Fruit fly (Drosophila melanogaster): ENCODE results near the gene Pus10.
A peak's percentile ranks its signal among the peaks of the same experiment; 100 is the strongest.

The Pus10 gene

DNA sequence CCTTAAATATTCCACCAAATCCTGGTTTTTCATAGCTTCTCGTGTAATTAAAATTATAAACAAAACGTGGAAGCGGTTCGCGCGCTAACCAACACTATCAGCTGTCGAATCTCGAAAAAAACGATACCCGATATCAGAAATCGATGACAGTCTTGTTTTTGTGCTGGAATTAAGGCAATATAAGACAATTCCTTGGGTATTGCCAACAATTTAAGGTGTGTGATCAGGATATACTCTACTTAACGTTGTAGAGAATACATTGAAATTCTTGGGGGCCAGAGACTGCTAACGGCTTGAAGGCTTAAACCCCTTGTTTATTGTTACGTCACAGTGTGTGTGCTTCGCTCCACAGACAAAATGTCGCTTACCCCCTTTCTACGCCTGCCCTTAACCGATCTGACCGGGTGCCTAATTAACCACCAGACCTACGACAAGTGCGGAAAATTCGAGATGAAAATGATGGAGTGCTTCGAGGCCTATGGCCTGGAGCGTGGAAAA is at the start of gene Pus10:
Gene Pus10 (minus strand): TSS at position 91 of the 498 bp plus-strand sequence.
- TF ChIP-seq noc (tag; optimal IDR thresholded peaks at IDR 0.05): no peak

DNA sequence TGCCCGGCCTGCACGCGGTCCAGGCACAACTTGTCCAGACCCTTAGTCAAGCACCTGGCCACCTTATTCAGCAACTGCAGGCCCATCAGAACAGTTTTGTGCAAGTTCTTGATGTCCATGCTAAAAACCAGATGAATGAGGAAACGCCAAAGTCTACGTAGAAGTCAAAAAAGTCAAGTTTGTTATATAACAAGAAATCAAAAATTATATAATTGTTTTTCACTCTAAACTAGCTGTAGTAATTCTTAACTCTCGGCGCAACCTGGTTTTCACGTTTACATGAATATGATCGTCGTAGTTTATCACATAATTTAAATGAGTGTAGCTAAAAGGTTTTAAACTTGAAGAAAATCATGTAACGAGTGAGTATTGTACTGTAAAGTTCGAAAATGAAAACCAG is 49.5 kb upstream of the Pus10 start:
- no peak for TF ChIP-seq noc (tag; optimal IDR thresholded peaks at IDR 0.05)

DNA sequence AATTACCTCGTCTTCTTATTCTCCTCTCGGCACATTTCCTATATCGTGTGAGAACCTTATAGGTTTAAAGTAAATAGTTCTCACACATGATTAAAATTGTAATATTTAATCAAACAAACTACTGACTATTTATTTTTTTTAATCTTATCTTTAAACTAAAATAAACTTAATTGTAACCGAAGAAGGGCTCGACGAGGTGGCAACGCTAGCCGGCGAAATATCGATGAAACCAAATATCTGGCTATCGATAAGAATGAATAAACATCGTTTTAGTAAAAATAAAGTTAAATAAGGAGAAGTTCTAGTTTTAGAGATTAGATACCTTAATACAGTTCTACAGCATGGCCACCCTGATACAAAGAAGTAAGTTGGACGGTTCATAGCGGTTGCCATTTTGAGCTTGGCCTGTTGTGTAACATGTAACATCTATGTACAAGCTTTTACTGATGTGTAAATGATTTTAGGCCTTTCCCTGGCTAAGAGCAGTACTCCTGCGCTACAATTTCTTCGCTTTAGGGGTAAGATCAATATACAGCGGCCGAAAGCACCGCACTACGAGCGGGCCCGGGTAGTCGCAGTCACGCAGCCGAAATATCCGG is 48.5 kb upstream of the Pus10 start, which contains the start of gene mRpL10:
Gene mRpL10 (plus strand): TSS at position 251 of the 599 bp plus-strand sequence.
- TF ChIP-seq noc (tag; optimal IDR thresholded peaks at IDR 0.05): no peak

DNA sequence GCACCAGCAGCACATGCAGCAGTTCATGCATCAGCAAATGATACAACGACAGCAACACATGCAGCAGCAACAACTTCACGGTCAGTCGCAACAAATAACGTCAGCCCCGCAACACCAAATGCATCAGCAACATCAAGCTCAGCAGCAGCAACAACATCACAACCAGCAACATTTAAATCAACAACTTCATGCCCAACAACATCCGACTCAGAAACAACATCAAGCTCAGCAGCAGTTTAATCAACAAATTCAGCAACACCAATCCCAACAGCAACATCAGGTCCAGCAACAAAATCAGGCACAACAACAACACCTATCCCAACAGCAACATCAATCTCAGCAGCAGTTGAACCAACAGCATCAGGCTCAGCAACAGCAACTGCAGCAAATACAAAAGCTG is 40.6 kb upstream of the Pus10 start:
- TF ChIP-seq noc (tag; optimal IDR thresholded peaks at IDR 0.05): no peak

DNA sequence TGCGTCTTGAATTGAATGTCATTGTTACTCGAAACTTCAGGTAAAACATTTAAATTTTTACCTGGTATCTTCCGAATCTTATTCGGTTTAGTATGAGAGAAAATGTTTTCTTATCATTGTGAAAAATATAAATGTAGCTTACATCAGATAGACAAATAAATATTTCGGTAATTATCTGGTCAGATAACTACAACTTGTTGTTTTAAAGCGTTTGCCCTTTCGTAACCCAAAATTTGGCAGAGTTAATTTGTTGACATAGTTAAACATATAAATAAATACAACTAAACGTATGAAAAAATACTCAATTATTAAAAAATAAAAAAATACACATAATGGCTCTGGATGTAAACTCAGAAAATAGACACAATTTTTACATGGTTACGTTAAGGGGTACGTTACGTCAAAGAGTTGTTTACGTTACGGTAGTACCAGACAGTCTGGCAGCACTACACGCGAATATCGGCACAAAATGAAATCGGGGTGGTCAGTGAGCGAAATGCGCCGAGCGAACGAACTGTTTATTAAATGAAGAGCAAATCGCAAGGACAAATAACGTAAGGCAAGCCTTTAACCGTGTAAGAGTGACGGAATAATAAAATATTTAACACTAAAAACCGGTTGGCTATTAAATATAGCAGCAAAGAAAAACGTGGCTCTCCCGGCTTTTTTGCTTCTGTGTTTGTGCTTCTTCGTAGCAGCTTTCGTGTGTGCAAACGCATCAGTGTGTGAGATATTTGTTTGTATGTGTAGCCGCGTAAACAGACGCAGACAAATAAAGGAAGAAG is 27.4 kb upstream of the Pus10 start:
- no peak for TF ChIP-seq noc (tag; optimal IDR thresholded peaks at IDR 0.05)

DNA sequence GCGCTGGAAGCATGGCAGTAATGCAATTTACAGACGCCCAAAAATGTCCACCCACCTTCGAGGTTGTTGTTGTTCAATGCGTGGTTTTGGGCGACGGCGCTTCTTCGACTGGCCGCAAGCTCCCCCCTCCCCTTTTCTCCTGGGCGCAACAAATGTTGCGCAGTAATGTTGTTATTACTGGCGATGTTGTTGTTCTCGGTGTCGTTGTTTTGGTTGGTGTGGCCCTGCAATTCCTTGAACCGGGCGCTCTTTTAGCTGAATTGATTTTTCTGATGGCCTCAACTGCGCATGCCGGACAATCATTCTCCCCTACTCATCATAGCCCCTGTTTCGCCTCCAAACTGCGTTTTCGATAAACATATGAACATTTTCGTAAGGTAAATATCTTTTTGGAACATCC is 25.9 kb upstream of the Pus10 start:
- TF ChIP-seq noc (tag; optimal IDR thresholded peaks at IDR 0.05): no peak

DNA sequence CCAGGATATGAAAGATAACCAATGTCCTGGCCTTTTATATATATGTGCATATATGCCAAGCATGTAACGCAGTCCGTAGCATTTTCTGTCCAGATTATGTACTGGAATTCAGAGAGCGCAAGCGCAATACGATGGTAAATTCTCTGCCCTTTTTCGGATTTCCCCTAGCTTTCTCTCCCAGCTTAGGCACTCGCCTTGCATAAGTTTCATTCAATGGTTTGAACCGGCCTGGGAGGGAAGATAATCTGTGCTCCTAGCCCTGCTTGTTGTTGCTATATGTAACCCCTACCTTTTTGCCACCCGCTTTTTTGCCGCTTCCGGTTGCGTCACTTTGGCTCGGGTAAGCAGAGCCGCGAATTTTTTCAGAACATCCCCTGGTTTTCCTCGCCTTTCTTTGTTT is 24.0 kb upstream of the Pus10 start:
- no peak for TF ChIP-seq noc (tag; optimal IDR thresholded peaks at IDR 0.05)

DNA sequence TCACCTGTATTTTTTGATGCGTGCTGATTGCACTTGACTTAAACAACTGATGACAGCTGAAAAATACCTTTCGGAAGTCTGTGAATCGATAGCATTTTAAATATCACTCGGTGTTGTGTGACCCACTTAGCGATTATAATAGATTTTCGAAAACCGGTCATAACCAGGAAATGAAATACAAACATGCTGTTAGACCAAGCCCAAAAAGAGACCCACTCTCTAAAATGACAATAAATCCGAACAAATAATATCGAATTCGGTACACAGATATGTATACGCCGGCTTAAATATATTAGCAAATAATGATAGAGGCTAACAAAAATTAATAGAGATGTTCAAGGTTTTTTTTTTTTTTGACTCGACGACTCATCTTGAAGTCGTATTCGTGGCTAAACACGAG is 20.6 kb upstream of the Pus10 start:
- TF ChIP-seq noc (tag; optimal IDR thresholded peaks at IDR 0.05): no peak

DNA sequence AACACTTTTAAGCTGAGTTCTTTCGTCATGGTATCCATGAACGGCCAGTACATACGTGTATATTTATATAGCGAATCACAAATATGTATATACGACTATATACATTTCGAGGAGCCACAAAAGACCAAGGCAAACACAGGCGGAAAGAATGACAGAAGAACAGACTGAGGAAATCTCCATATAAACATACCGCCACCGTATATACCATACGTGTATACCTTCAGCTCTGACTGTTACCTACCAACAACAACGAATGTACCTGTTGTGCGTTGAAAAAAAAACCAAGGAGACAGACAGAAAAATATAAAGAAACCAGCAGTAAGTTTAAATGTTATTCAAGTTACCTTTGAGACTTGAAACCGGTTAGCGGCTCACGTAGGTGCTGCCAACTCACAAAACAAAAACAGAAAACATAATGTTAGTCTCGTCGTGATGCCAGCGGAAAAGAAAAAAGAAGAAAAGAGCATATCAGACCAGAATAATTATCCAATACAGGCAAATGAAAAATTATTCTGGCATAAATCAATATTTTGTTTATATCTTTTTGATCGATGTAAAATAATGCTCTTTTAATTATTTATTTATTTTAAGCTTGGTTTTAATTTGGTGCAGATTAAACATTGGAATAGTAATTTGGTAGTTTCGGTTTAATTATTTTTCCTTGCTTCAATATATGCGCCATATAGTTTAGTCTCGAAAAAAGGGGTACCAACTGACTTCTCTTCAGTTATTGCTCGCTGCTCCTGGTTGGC is 16.6 kb upstream of the Pus10 start:
- TF ChIP-seq noc (tag; optimal IDR thresholded peaks at IDR 0.05): no peak

DNA sequence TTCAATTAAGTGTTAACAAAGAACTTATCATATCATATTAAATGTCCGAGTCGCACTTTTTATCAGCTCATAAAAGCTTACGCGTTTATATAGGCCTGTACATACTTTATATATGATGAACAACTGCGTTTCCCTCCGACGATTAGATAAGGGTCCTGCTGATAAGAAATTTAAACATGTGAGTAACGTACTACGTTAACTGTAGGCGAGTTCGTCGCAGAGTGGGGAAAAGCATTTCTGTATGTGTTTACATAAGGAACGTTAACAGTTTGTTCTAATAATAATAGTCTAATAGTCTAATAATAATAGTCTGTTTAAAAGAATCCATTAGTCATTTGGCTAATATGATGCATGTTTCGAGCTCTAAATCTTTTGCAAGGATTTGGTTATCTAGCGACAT is 15.3 kb upstream of the Pus10 start:
- TF ChIP-seq noc (tag; optimal IDR thresholded peaks at IDR 0.05): peak; percentile 27

DNA sequence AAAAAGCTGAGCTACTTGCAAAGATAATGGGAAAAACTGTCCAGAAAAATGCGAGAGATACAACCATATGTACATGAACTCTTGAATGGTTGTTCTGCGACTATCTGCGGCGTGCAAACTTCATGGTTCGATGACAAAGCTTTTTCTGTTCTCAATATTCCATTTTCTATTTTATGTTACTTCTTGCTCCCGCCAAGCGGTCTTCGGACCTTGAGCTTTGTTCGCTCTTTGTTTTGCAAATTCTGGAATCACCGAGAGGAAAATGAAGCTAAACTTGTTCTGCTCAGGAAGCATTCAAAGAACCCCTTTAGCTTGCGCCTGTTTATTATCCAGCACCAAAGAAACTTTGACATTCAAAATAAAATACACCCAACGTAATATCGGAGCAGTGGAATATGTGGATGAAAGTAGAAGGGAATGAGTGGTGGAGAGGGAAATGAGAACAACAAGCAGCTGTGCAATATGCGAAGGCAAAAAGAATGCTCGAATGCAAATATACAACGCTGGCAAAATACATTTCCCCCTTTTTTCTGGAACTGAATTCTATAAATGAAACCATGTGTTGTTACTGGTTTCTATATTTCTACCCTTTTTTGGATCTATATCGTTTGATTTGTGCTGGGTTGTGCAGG is 13.3 kb upstream of the Pus10 start:
- no peak for TF ChIP-seq noc (tag; optimal IDR thresholded peaks at IDR 0.05)

DNA sequence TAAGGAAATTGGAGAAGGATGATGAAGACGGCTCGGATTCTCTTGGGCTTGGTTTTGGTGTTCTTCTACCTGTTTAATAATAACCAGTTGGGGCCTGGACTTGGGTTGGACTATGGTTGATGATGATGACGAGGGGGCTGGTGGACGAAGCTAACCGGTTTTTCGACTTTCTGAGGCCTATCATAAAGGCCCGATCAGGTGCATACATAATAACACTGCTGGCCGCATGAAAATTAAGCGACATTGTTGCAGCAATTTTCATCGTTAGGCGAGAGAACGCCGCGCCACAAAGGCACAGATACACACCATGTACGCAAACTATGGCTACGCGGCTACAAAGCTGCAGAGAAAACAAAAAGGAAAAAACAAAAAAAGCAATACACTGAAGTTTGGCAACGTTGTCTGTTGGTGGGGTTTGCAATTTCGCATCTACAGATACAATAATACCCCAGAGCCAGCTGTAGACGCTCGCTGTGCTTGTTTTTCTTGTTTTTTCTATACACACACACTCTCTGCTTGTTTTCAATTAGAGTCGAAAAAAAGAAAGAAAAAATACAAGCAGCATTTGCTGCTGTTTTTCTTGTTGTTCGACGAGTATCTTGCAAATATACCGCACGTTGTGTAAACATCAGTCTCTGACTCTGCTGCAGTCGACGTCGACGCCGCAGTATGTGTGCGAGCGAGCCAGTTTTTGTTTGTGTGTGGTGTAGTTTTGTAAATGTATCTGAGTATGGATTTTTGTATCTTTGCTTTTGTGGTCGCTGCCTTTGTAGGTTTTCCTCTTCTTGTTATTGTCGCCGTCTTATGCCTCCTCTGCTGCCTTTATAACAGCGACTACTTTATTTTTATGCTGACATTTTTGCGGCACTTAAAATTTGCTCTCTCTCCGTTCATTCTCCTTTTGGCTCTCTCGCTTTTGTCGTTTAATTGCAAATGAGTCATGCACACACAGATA is 11.3 kb upstream of the Pus10 start:
- TF ChIP-seq noc (tag; optimal IDR thresholded peaks at IDR 0.05): peak; percentile 93

DNA sequence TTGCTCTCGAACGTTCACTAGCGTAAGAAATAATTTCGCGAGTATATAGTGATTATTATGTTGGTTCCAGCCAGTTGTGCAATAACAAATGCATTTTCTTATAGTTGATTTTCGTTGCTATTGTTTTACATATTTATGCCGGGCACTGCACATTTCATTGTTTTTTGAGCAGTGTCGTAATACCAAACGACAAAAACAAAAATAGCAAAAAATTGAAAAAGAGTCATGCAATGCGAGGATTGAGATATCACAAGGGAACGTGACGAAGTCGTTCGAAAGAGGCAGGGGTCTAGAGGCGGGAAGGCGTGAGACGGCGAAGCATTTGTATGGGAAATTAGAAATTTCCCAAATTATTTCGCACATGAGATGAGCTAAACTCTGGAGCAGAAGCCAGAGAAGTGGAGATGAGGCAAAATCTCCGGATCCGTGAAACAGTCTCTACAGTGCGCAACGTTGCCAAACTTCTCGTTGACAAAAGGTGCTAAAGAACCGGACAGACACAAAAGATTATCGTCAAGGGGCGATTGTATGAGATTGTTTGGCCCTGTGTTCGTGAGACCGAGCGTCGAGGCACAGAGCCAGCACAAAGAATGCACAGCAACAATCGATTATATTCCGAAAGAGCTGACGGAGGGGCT is 10.3 kb upstream of the Pus10 start:
- no peak for TF ChIP-seq noc (tag; optimal IDR thresholded peaks at IDR 0.05)

DNA sequence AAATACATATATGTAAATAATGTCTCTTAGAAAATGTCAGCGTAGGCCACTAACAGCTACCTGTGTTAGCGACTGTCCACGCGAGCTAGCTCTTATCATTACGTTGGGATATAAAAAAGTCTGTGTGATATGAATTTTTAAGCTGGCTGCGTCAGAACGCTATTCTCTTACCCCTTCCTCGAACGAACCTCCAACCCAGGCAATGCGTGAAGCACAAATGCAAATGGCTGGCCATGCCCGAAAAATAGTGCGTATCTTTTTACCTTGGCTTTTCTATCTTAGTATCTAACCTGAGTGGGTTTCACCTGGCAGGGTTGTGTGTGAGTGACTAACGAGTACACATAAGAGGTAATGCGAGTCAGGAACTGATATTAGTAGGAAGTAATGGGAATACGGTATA is 8.1 kb upstream of the Pus10 start:
- TF ChIP-seq noc (tag; optimal IDR thresholded peaks at IDR 0.05): peak; percentile 12
